Worm (Caenorhabditis elegans) whole organism, L4 larva: Measurements from ENCODE around the gene F57C7.4.

Source experiments
- D1046.2 ChIP-seq: fragments of 200-800 bp; sonication (Bioruptor generic); IDR thresholded peaks from 2 replicates; pipeline ENCODE4 v1.3.6; 2022; ENCODE audit warnings: missing genetic modification characterization, missing compliant biosample characterization
- F26F4.8 ChIP-seq: fragments of 200-800 bp; sonication (Bioruptor generic); conservative IDR thresholded peaks from 2 replicates; pipeline ENCODE4 v1.3.6; 2022; ENCODE audit warnings: missing genetic modification characterization, missing compliant biosample characterization
- F49E8.2 ChIP-seq: sonication (generic microtip); optimal IDR thresholded peaks from 2 replicates; lab custom pipeline; 2016; ENCODE audit warnings: missing compliant biosample characterization, mild to moderate bottlenecking, missing genetic modification characterization, borderline replicate concordance
- R02D3.7 ChIP-seq: fragments of 150-350 bp; sonication (generic microtip); optimal IDR thresholded peaks from 3 replicates; lab custom pipeline; 2014; ENCODE audit warnings: missing biosample characterization, missing genetic modification characterization
- Y105C5A.15 ChIP-seq: fragments of 200-800 bp; sonication (Bioruptor generic); IDR thresholded peaks from 2 replicates; pipeline ENCODE4 v1.3.6; 2022; ENCODE audit warnings: missing genetic modification characterization, missing compliant biosample characterization
- Y48G9A.11 ChIP-seq: fragments of 200-800 bp; sonication (Bioruptor generic); IDR thresholded peaks from 2 replicates; pipeline ENCODE4 v1.3.6; 2022; ENCODE audit warnings: missing genetic modification reagents, missing genetic modification characterization, missing compliant biosample characterization
- Y5F2A.4 ChIP-seq: fragments of 200-800 bp; sonication (Bioruptor generic); optimal IDR thresholded peaks from 2 replicates; lab custom pipeline; 2018; ENCODE audit warnings: mild to moderate bottlenecking, missing genetic modification characterization, missing compliant biosample characterization
- aly-2 ChIP-seq: sonication (generic microtip); optimal IDR thresholded peaks from 2 replicates; lab custom pipeline; 2018; ENCODE audit warnings: missing biosample characterization, missing genetic modification characterization
- arid-1 ChIP-seq: fragments of 200-800 bp; sonication (Bioruptor generic); conservative IDR thresholded peaks from 2 replicates; pipeline ENCODE4 v1.3.6; 2022; ENCODE audit warnings: missing genetic modification reagents, missing genetic modification characterization, missing compliant biosample characterization
- attf-4 ChIP-seq: sonication (generic microtip); optimal IDR thresholded peaks from 3 replicates; lab custom pipeline; 2017; ENCODE audit warnings: missing biosample characterization, missing genetic modification characterization
- ceh-20 ChIP-seq: fragments of 200-800 bp; sonication (Bioruptor generic); IDR thresholded peaks from 2 replicates; pipeline ENCODE4 v1.3.6; 2022; ENCODE audit warnings: missing genetic modification reagents, missing genetic modification characterization, missing compliant biosample characterization
- ceh-32 ChIP-seq: sonication (generic microtip); optimal IDR thresholded peaks from 2 replicates; lab custom pipeline; 2016; ENCODE audit warnings: mild to moderate bottlenecking, missing genetic modification characterization, missing compliant biosample characterization; ENCODE audit not compliant: poor library complexity
- ceh-82 ChIP-seq: sonication (generic microtip); optimal IDR thresholded peaks from 2 replicates; lab custom pipeline; 2017; ENCODE audit warnings: missing biosample characterization, missing genetic modification characterization
- ces-1 ChIP-seq: fragments of 150-350 bp; sonication (generic microtip); optimal IDR thresholded peaks from 4 replicates; lab custom pipeline; 2014; ENCODE audit warnings: missing biosample characterization, missing genetic modification reagents, missing genetic modification characterization
- ctbp-1 ChIP-seq: fragments of 200-800 bp; sonication (Bioruptor generic); IDR thresholded peaks from 2 replicates; pipeline ENCODE4 v1.3.6; 2022; ENCODE audit warnings: missing genetic modification reagents, missing genetic modification characterization, missing compliant biosample characterization
- daf-19 ChIP-seq: fragments of 200-800 bp; sonication (Bioruptor generic); conservative IDR thresholded peaks from 2 replicates; pipeline ENCODE4 v1.3.6; 2022; ENCODE audit warnings: missing genetic modification characterization, missing compliant biosample characterization
- daf-8 ChIP-seq: fragments of 200-800 bp; sonication (Bioruptor generic); IDR thresholded peaks from 2 replicates; pipeline ENCODE4 v1.3.6; 2022; ENCODE audit warnings: missing genetic modification characterization, missing compliant biosample characterization
- dmd-6 ChIP-seq: fragments of 200-800 bp; sonication (Bioruptor generic); IDR thresholded peaks from 2 replicates; pipeline ENCODE4 v1.3.6; 2022; ENCODE audit warnings: missing genetic modification reagents, missing genetic modification characterization, missing compliant biosample characterization
- dmd-9 ChIP-seq: fragments of 200-800 bp; sonication (Bioruptor generic); IDR thresholded peaks from 2 replicates; pipeline ENCODE4 v1.3.6; 2022; ENCODE audit warnings: missing genetic modification reagents, missing genetic modification characterization, missing compliant biosample characterization
- dve-1 ChIP-seq: sonication (generic microtip); optimal IDR thresholded peaks from 2 replicates; lab custom pipeline; 2017; ENCODE audit warnings: antibody characterized with exemption, mild to moderate bottlenecking, missing genetic modification characterization, missing compliant biosample characterization; ENCODE audit not compliant: insufficient read depth
- egl-27 ChIP-seq: sonication (generic microtip); optimal IDR thresholded peaks from 3 replicates; lab custom pipeline; 2017; ENCODE audit warnings: missing biosample characterization, missing genetic modification reagents, missing genetic modification characterization
- fkh-10 ChIP-seq: fragments of 150-350 bp; optimal IDR thresholded peaks from 2 replicates; lab custom pipeline; 2014; ENCODE audit warnings: missing biosample characterization, missing genetic modification reagents, missing genetic modification characterization
- fos-1 ChIP-seq: fragments of 150-350 bp; optimal IDR thresholded peaks from 2 replicates; lab custom pipeline; 2014; ENCODE audit warnings: missing biosample characterization, missing genetic modification characterization
- lin-1 ChIP-seq: fragments of 200-800 bp; sonication (Bioruptor generic); IDR thresholded peaks from 2 replicates; pipeline ENCODE4 v1.3.6; 2022; ENCODE audit warnings: missing genetic modification reagents, missing genetic modification characterization, missing compliant biosample characterization
- lin-13 ChIP-seq: fragments of 150-350 bp; optimal IDR thresholded peaks from 2 replicates; lab custom pipeline; 2014; ENCODE audit warnings: missing biosample characterization, missing genetic modification reagents, missing genetic modification characterization
- lin-15B ChIP-seq: fragments of 150-350 bp; sonication (generic microtip); optimal IDR thresholded peaks from 3 replicates; lab custom pipeline; 2014; ENCODE audit warnings: missing biosample characterization, missing genetic modification characterization
- lin-38 ChIP-seq: fragments of 200-800 bp; sonication (Bioruptor generic); IDR thresholded peaks from 2 replicates; pipeline ENCODE4 v1.3.6; 2022; ENCODE audit warnings: missing genetic modification reagents, missing genetic modification characterization, missing compliant biosample characterization
- lir-3 ChIP-seq: sonication (generic microtip); optimal IDR thresholded peaks from 2 replicates; lab custom pipeline; 2016; ENCODE audit warnings: mild to moderate bottlenecking, missing genetic modification characterization, missing compliant biosample characterization
- lsy-2 ChIP-seq, 2 experiments: fragments of 150-350 bp in 1 of 2; sonication (generic microtip) in 1 of 2; optimal IDR thresholded peaks; 2 replicates each; lab custom pipeline; 2014 to 2017; ENCODE audit warnings: missing biosample characterization in 2 of 2, missing genetic modification characterization in 2 of 2
- madf-5 ChIP-seq, 2 experiments: fragments of 200-800 bp; sonication (Bioruptor generic); IDR thresholded peaks; 2 replicates each; pipeline ENCODE4 v1.3.6; 2022; ENCODE audit warnings: missing compliant biosample characterization in 2 of 2, missing genetic modification characterization in 2 of 2
- mes-2 ChIP-seq: sonication (generic microtip); optimal IDR thresholded peaks from 2 replicates; lab custom pipeline; 2016; ENCODE audit warnings: missing genotype, mild to moderate bottlenecking, missing genetic modification characterization, missing compliant biosample characterization; ENCODE audit not compliant: poor library complexity, severe bottlenecking
- mxl-3 ChIP-seq: fragments of 200-800 bp; sonication (Bioruptor generic); optimal IDR thresholded peaks from 2 replicates; lab custom pipeline; 2018; ENCODE audit warnings: mild to moderate bottlenecking, missing genetic modification characterization, missing compliant biosample characterization
- nhr-111 ChIP-seq: fragments of 200-800 bp; sonication (Bioruptor generic); optimal IDR thresholded peaks from 2 replicates; lab custom pipeline; 2018; ENCODE audit warnings: mild to moderate bottlenecking, missing genetic modification characterization, missing compliant biosample characterization
- nhr-25 ChIP-seq: sonication (generic microtip); optimal IDR thresholded peaks from 2 replicates; lab custom pipeline; 2017; ENCODE audit warnings: missing genetic modification characterization, mild to moderate bottlenecking, missing compliant biosample characterization, antibody characterized with exemption, moderate library complexity, borderline replicate concordance; ENCODE audit not compliant: insufficient read depth
- nhr-28 ChIP-seq: fragments of 150-350 bp; optimal IDR thresholded peaks from 2 replicates; lab custom pipeline; 2014; ENCODE audit warnings: missing biosample characterization, missing genetic modification characterization
- nhr-6 ChIP-seq: fragments of 150-350 bp; optimal IDR thresholded peaks from 2 replicates; lab custom pipeline; 2014; ENCODE audit warnings: missing biosample characterization, missing genetic modification characterization
- php-3 ChIP-seq: fragments of 200-800 bp; sonication (Bioruptor generic); IDR thresholded peaks from 2 replicates; pipeline ENCODE4 v1.3.6; 2022; ENCODE audit warnings: missing genetic modification reagents, missing genetic modification characterization, missing compliant biosample characterization
- pqm-1 ChIP-seq: sonication (generic microtip); optimal IDR thresholded peaks from 2 replicates; lab custom pipeline; 2017; ENCODE audit warnings: missing biosample characterization, missing genetic modification characterization
- saeg-2 ChIP-seq: fragments of 200-800 bp; sonication (Bioruptor generic); IDR thresholded peaks from 2 replicates; pipeline ENCODE4 v1.3.6; 2022; ENCODE audit warnings: missing genetic modification reagents, missing genetic modification characterization, missing compliant biosample characterization
- set-16 ChIP-seq: fragments of 200-800 bp; sonication (Bioruptor generic); IDR thresholded peaks from 2 replicates; pipeline ENCODE4 v1.3.6; 2022; ENCODE audit warnings: missing genetic modification reagents, missing genetic modification characterization, missing compliant biosample characterization
- skn-1 ChIP-seq: fragments of 150-350 bp; optimal IDR thresholded peaks from 2 replicates; lab custom pipeline; 2014; ENCODE audit warnings: missing biosample characterization, missing genetic modification characterization
- snpc-4 ChIP-seq: fragments of 150-350 bp; optimal IDR thresholded peaks from 2 replicates; lab custom pipeline; 2014; ENCODE audit warnings: missing biosample characterization, missing genetic modification characterization
- spr-3 ChIP-seq: fragments of 200-800 bp; sonication (Bioruptor generic); optimal IDR thresholded peaks from 2 replicates; lab custom pipeline; 2018; ENCODE audit warnings: mild to moderate bottlenecking, missing genetic modification characterization, missing compliant biosample characterization
- unc-130 ChIP-seq: sonication (generic microtip); optimal IDR thresholded peaks from 2 replicates; lab custom pipeline; 2016; ENCODE audit warnings: missing genetic modification reagents, missing genetic modification characterization, missing compliant biosample characterization
- unc-62 ChIP-seq, 3 experiments: fragments of 150-350 bp in 1 of 3; sonication (generic microtip); optimal IDR thresholded peaks in 2 of 3; peaks in 1 of 3; 1 replicate in 1 of 3; 2 replicates in 2 of 3; lab custom pipeline; 2014 to 2017; ENCODE audit warnings: missing biosample characterization in 3 of 3, missing genetic modification characterization in 3 of 3, missing genetic modification reagents in 3 of 3, missing genotype in 1 of 3
- vab-7 ChIP-seq: fragments of 200-800 bp; sonication (Bioruptor generic); IDR thresholded peaks from 2 replicates; pipeline ENCODE4 v1.3.6; 2022; ENCODE audit warnings: missing genetic modification reagents, missing genetic modification characterization, missing compliant biosample characterization
- zag-1 ChIP-seq: fragments of 150-350 bp; optimal IDR thresholded peaks from 2 replicates; lab custom pipeline; 2014; ENCODE audit warnings: missing biosample characterization, missing genetic modification characterization
- zip-11 ChIP-seq: fragments of 200-800 bp; sonication (Bioruptor generic); IDR thresholded peaks from 2 replicates; pipeline ENCODE4 v1.3.6; 2022; ENCODE audit warnings: missing genetic modification characterization, missing compliant biosample characterization
- ztf-7 ChIP-seq: fragments of 150-350 bp; optimal IDR thresholded peaks from 2 replicates; lab custom pipeline; 2014; ENCODE audit warnings: missing biosample characterization, missing genetic modification characterization

F57C7.4 gene

DNA sequence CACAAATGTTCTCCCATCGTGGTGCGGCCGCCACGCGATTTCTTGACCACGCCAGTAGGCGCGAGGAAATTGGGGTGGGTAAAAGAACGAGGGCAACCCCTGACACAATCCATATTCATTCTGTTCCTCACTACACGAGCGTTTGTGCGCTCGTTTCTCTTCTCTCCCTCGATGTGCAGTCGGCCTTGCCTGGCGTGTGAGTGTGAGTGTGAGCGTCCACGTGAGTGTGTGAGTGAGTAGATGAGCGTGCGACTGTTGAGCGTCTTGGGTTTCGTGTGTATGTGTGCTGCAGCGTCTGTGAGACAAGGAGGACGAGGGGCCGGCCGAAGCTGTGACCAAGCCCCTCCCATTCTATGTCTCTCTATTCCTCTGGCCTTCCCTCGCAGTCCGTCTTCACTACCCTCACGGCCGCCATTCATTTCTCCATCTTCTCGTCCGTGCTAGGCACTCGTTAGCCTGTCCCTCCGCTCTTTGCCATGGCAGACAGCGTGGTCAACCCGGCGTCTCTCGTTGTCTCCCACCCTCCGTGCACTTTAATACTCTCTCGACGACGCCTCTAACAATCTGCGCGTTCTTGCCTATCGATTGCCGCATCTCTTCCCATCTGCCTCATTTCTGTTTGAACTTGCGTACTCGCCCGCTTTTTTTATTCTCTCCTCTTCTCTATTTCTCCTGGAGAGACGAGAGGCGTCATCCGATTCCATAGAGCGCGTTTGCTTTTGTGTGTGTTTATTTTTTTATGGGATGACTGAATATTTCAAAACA lies 20.8 kb downstream of the F57C7.4 start:
- TF ChIP-seq lin-13 (GFP tag; lab: Kevin White, UChicago), result peak; percentile 80
- peak; percentile 8 for TF ChIP-seq pqm-1
- no peak for TF ChIP-seq F49E8.2
- TF ChIP-seq dve-1, result peak; percentile 97
- TF ChIP-seq mxl-3 (GFP tag; lab: Kevin White, UChicago), result peak; percentile 97
- TF ChIP-seq daf-19 (GFP tag; lab: Robert Waterston, UW), result no peak
- 0 out of 2 replicates have a peak, but pooled peaks have one; percentile 46 for TF ChIP-seq Y105C5A.15 (GFP tag; lab: Robert Waterston, UW)
- peak; percentile 77 to 89 for TF ChIP-seq lsy-2 (tag; optimal IDR thresholded peaks at IDR 0.05; lab: Kevin White, UChicago)
- TF ChIP-seq ztf-7 (tag; lab: Kevin White, UChicago), result peak; percentile 21
- peak; percentile 90 for TF ChIP-seq nhr-6
- no peak for TF ChIP-seq lin-15B (tag; lab: Kevin White, UChicago)
- peak; percentile 90 for TF ChIP-seq ctbp-1 (GFP tag; lab: Robert Waterston, UW)
- no peak for TF ChIP-seq unc-130 (GFP tag; lab: Kevin White, UChicago)
- no peak for TF ChIP-seq R02D3.7
- peak; percentile 45 for TF ChIP-seq spr-3 (GFP tag; lab: Kevin White, UChicago)
- peak; percentile 66 for TF ChIP-seq arid-1 (GFP tag; lab: Robert Waterston, UW)
- peak; percentile 39 for TF ChIP-seq lin-1 (GFP tag; lab: Robert Waterston, UW)
- TF ChIP-seq attf-4 (tag; lab: Kevin White, UChicago), result peak; percentile 12
- TF ChIP-seq Y48G9A.11 (GFP tag; lab: Robert Waterston, UW), result no peak
- TF ChIP-seq fkh-10 (GFP tag; lab: Kevin White, UChicago), result peak; percentile 22
- no peak for TF ChIP-seq ceh-82 (tag; lab: Kevin White, UChicago)
- TF ChIP-seq snpc-4, result peak; percentile 4
- TF ChIP-seq mes-2, result peak; percentile 81
- TF ChIP-seq Y5F2A.4 (GFP tag; lab: Kevin White, UChicago), result no peak
- TF ChIP-seq nhr-111 (GFP tag; lab: Kevin White, UChicago), result peak; percentile 54
- TF ChIP-seq set-16, result peak; percentile 98
- TF ChIP-seq daf-8 (GFP tag; lab: Robert Waterston, UW), result 0 out of 2 replicates have a peak, but pooled peaks have one; percentile 22
- peak; percentile 80 for TF ChIP-seq zag-1 (tag; lab: Kevin White, UChicago)
- peak; percentile 89 for TF ChIP-seq nhr-28
- peak; percentile 73 for TF ChIP-seq saeg-2
- no peak for TF ChIP-seq dmd-9
- TF ChIP-seq nhr-25 (tag; lab: Kevin White, UChicago), result peak; percentile 32
- no peak for TF ChIP-seq egl-27 (tag; lab: Kevin White, UChicago)
- TF ChIP-seq D1046.2, result 0 out of 2 replicates have a peak, but pooled peaks have one; percentile 8
- no peak for TF ChIP-seq zip-11 (GFP tag; lab: Robert Waterston, UW)
- peak in 1 of 2 experiments; percentile 81 for TF ChIP-seq unc-62 (GFP tag; optimal IDR thresholded peaks at IDR 0.05 in 1 of 2; lab: Kevin White, UChicago)
- TF ChIP-seq unc-62 (tag; optimal IDR thresholded peaks at IDR 0.05; lab: Kevin White, UChicago), result peak; percentile 78
- peak; percentile 80 for TF ChIP-seq dmd-6 (GFP tag; lab: Robert Waterston, UW)
- TF ChIP-seq skn-1, result no peak
- peak; percentile 86 for TF ChIP-seq lin-38
- TF ChIP-seq lir-3 (tag; lab: Kevin White, UChicago), result peak; percentile 77
- no peak for TF ChIP-seq madf-5 (GFP tag; IDR thresholded peaks at IDR 0.05; lab: Robert Waterston, UW)
- TF ChIP-seq ceh-20, result peak; percentile 79
- no peak for TF ChIP-seq aly-2
- peak; percentile 56 for TF ChIP-seq ces-1
- TF ChIP-seq ceh-32 (tag; lab: Kevin White, UChicago), result peak; percentile 72
- TF ChIP-seq vab-7 (GFP tag; lab: Robert Waterston, UW), result peak; percentile 56; the same call in 1 of the 2 replicates
- no peak for TF ChIP-seq fos-1 (tag; lab: Kevin White, UChicago)
- TF ChIP-seq php-3 (GFP tag; lab: Robert Waterston, UW), result 0 out of 2 replicates have a peak, but pooled peaks have one; percentile 8
- TF ChIP-seq F26F4.8, result no peak
